Worm (Caenorhabditis elegans): Measurements from ENCODE around the gene pas-1.

ce11 chrV:14391830-14392229 lies 30.6 kb downstream of the pas-1 start, which contains the start of gene C15H11.10:
- no peak for TF ChIP-seq snpc-4 (tag; optimal IDR thresholded peaks at IDR 0.05)
- TF ChIP-seq nhr-12 (tag; optimal IDR thresholded peaks at IDR 0.05): no peak
- TF ChIP-seq R02D3.7 (tag; optimal IDR thresholded peaks at IDR 0.05): no peak
- TF ChIP-seq mdl-1 (tag; optimal IDR thresholded peaks at IDR 0.05): no peak
- no peak for TF ChIP-seq egl-27 (tag; optimal IDR thresholded peaks at IDR 0.05)
- TF ChIP-seq nhr-11 (tag; optimal IDR thresholded peaks at IDR 0.05): no peak

Data from whole organism, L3 larva.